Fruit fly (Drosophila melanogaster) whole organism: ENCODE results near the gene Paip2.

Experiments used
- CG8478 ChIP-seq: fragments of >200 bp; optimal IDR thresholded peaks from 2 replicates; lab custom pipeline; 2018; ENCODE audit warnings: inconsistent platforms
- Dll ChIP-seq: fragments of >200 bp; optimal IDR thresholded peaks from 2 replicates; lab custom pipeline; 2017
- EcR ChIP-seq, 2 experiments: fragments of >200 bp; optimal IDR thresholded peaks; 2 replicates each; lab custom pipeline; 2017; ENCODE audit warnings: missing biosample characterization in 2 of 2, missing genetic modification characterization in 2 of 2, missing genetic modification reagents in 2 of 2
- pan ChIP-seq: fragments of >200 bp; optimal IDR thresholded peaks from 2 replicates; lab custom pipeline; 2017
- psq ChIP-seq: fragments of >200 bp; optimal IDR thresholded peaks from 2 replicates; lab custom pipeline; 2017
- usp ChIP-seq: fragments of >200 bp; optimal IDR thresholded peaks from 2 replicates; lab custom pipeline; 2017; ENCODE audit warnings: missing biosample characterization, missing genetic modification characterization, mixed read lengths

Paip2 gene

DNA sequence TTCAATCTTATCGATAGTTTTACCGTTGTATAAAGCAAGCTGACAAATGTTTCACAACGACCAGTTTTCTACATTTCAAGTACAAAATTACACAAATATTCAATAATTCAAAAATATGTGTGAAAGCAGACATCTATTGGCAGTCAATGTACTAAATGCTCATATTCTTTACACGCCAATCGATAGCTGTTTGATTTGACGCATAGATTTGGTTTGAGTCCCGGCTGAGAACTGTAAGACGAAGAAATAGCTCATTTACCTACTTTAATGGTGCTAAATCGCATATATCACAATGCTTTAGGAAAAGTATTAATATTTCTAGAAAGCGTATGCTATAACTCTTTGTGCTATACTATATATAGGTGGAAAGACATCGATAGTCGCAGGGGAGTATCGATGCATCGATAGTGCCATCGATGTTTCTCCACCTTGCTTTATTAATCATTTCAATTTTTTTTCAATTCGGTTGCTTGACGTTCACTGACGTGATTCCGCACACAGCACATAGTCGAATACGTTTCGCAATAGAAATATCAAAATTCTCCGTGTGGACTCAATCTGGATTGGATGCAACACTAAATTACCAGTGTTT, at the start of gene Paip2:
Gene Paip2, plus strand, starts transcription at position 165 of the 592 bp plus-strand sequence.
- TF ChIP-seq psq (lab: Kevin White, UChicago) (no peak), CG8478 (no peak), Dll (lab: Kevin White, UChicago) (no peak), pan (lab: Kevin White, UChicago) (no peak), EcR (GFP tag; optimal IDR thresholded peaks at IDR 0.05; lab: Kevin White, UChicago) (no peak), usp (no peak)

DNA sequence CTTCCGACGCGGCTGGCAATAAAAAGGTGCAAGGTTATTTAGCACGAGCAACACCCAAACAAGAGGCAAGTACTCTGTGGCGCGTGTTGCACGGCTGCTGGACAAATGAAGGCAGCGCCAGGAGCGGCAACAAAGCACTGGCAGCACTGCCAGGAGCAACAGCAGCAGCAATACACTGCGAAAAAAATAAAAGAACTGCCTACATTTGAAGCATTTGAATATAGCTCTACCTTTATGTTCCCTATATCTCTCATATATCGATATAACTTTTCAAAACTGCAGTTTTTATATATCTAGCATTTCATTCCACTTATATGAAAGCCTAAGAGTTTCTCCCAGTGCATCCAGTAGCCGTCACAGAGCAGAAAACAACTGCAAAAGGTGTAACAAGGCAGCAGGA, 23.2 kb upstream of the Paip2 start:
- TF ChIP-seq CG8478 (no peak), Dll (lab: Kevin White, UChicago) (no peak), EcR (GFP tag; optimal IDR thresholded peaks at IDR 0.05; lab: Kevin White, UChicago) (no peak), usp (no peak), psq (lab: Kevin White, UChicago) (no peak), pan (lab: Kevin White, UChicago) (no peak)

DNA sequence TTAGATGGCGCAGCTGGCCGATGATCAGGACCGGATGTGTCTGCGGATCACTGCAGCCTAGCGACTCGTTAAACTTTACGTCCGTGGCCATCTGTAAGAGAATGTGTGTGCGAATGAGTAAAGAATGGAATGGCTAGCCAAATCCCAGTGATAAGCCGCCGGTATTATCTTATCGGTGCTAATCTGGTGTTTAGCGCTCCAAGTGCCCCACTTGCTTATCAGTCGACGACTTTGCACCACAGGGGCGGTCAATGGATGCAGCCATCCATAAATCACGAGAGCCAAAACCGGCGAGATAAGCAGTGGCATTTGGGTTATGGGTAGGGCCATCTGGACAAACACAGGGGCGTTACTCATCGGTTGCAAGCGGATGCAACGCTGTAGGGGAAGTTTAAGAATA, 20.4 kb upstream of the Paip2 start:
- TF ChIP-seq pan (lab: Kevin White, UChicago) (no peak), usp (no peak), CG8478 (no peak), EcR (GFP tag; optimal IDR thresholded peaks at IDR 0.05; lab: Kevin White, UChicago) (no peak), psq (lab: Kevin White, UChicago) (no peak), Dll (lab: Kevin White, UChicago) (no peak)

DNA sequence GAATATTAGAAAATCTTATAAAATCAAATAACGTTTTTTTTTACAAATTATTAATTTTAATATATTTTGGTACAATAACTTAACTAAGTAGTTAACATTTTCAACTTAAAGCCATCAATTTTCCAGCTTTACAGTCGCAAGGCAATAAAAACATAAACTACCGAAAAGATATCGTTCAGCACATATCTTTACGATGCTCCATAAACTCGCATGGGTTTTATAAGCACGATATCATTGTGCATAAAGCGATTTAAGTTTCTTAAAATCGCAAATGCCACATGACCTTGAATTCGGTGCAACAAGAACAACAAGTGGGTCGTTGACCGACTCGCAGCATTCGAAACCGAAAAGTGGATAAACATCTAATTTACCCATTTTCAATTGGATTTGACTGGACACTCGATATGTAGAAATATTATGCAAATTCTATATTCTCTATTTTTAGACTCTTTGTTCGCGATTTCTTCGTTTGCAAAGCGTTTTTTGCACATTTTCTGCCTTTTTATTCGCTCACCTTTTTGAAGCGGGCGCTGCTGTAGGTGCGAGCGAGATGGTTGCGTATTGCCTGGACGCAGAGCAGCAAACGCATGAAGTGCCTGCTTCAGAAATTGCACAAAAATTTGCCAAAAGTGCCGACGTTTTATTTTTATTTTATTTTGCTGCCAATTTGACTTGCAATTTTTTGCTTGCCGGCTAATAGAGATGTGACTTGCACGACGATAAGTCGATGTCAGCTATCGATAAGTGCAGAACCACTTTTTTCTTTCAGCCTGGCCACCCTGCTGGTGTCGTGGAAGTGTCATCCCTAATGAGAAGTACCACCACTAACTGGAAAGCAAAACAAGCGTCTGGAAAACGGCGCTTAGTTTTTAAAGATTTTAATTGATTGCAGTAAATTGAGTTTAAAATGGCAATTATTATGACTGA, 19.4 kb upstream of the Paip2 start, which contains the start of gene Spc25:
Gene Spc25, plus strand, starts transcription at position 817 of the 927 bp plus-strand sequence.
- TF ChIP-seq EcR (GFP tag; optimal IDR thresholded peaks at IDR 0.05; lab: Kevin White, UChicago) = peak; percentile 54 to 84
- no peak for TF ChIP-seq psq (lab: Kevin White, UChicago)
- TF ChIP-seq Dll (lab: Kevin White, UChicago) = no peak

DNA sequence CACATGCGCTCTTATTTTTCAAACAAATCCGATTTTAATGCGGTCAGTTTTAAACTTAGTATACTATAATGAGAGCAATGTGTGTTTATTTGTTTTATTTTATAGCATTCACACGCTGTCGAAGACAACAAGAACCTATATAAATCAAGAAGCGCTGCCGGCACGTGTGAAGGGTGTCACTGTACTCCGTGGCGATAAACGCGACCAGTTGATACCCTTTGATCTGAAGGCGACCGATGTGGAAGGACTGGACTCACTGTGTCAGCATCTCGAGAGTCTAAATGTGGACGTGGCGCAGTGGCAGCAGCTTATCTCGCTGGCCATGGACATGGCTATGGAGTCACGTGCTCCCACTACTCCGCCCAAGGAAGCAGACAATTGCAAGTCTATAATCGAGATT, 18.0 kb upstream of the Paip2 start:
- TF ChIP-seq Dll (lab: Kevin White, UChicago) (no peak), EcR (GFP tag; optimal IDR thresholded peaks at IDR 0.05; lab: Kevin White, UChicago) (no peak), psq (lab: Kevin White, UChicago) (no peak), CG8478 (no peak), pan (lab: Kevin White, UChicago) (no peak), usp (no peak)

DNA sequence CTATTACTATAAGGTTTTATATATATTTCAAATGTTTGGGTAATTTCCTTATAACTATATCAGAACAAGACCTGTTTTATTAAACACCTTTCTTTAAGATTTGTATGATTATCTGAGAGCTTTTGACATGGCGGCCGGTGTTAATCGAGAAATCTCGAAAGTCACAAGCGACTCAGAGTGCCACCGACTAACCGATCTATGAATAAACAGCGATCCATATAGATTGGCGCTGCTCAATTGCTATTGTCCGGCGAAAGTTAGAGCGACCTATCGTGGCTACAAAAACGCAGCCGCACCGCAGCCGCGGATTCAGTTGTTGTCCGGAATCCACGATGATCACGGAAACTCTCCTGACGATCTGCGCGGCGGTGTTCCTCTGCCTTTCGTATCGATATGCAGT, 17.1 kb upstream of the Paip2 start, which contains the start of gene Cyp304a1:
Gene Cyp304a1, plus strand, starts transcription at position 301 of the 400 bp plus-strand sequence.
- no peak for TF ChIP-seq psq (lab: Kevin White, UChicago)
- no peak for TF ChIP-seq usp
- no peak for TF ChIP-seq pan (lab: Kevin White, UChicago)
- no peak for TF ChIP-seq Dll (lab: Kevin White, UChicago)
- no peak for TF ChIP-seq CG8478
- TF ChIP-seq EcR (GFP tag; optimal IDR thresholded peaks at IDR 0.05; lab: Kevin White, UChicago) = no peak

DNA sequence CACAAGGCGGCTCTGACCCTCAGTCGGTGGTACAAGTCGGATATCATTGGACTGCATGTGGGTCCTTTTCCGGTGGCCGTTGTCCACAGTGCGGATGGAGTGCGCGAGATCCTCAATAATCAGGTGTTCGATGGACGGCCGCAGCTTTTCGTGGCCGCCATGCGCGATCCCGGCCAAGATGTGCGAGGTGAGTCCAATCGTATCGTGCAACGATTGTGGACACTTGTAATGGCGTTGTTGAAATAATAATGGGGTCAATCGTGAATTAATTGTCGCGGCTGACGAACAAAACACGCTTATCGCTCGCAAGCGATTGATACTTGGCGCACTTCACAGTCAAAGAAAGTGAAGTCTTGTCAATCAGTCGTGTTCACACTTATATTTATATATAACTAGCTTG, 16.5 kb upstream of the Paip2 start:
- no peak for TF ChIP-seq usp
- no peak for TF ChIP-seq Dll (lab: Kevin White, UChicago)
- no peak for TF ChIP-seq EcR (GFP tag; optimal IDR thresholded peaks at IDR 0.05; lab: Kevin White, UChicago)
- no peak for TF ChIP-seq pan (lab: Kevin White, UChicago)
- TF ChIP-seq CG8478 = no peak
- TF ChIP-seq psq (lab: Kevin White, UChicago) = no peak

DNA sequence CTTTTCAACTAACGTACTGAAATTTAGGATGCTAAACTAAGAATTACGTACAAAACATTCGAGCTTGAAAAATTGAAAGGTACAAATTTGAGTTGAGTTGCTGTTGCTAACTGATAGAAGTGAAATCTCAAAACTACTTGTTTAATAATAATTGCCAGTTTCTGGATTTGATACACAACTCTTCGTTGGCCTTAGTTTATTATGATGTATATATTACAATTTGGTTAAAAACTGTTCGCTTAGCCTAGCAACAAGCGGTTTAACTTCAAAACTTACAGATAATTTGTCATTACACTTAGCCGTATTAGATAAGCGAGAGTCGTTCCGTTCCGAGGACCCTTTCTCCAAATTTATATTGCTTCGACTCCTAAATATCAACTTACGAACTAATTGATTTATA, 13.0 kb upstream of the Paip2 start, which contains the start of the genes CG14384 and grsm:
Gene CG14384, minus strand, starts transcription at position 101 of the 400 bp plus-strand sequence.
Gene grsm, minus strand, starts transcription at position 101 of the 400 bp plus-strand sequence.
- TF ChIP-seq CG8478 (no peak), pan (lab: Kevin White, UChicago) (no peak), EcR (GFP tag; optimal IDR thresholded peaks at IDR 0.05; lab: Kevin White, UChicago) (no peak), usp (no peak), psq (lab: Kevin White, UChicago) (no peak), Dll (lab: Kevin White, UChicago) (no peak)

DNA sequence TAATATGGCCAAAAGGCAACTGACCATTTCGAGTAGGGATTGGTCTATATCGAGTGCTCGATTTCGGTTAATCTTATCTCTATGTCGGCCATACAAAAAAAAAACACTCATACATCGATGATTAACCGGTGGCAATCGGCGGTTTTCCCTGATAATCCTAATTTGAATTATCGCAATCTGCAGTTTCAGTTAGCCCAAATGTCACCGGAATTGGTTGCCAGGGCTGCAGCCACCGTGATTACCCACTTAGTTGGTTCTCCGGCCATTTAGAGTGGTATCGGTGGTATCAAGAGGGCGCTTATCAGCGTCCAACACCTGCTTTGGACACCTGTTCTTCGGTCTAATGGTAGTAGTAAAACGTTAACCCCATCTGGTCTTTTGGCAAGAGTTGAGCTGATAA, 8.5 kb upstream of the Paip2 start:
- no peak for TF ChIP-seq pan (lab: Kevin White, UChicago)
- TF ChIP-seq CG8478 = no peak
- no peak for TF ChIP-seq usp
- no peak for TF ChIP-seq psq (lab: Kevin White, UChicago)
- TF ChIP-seq Dll (lab: Kevin White, UChicago) = no peak
- no peak for TF ChIP-seq EcR (GFP tag; optimal IDR thresholded peaks at IDR 0.05; lab: Kevin White, UChicago)

DNA sequence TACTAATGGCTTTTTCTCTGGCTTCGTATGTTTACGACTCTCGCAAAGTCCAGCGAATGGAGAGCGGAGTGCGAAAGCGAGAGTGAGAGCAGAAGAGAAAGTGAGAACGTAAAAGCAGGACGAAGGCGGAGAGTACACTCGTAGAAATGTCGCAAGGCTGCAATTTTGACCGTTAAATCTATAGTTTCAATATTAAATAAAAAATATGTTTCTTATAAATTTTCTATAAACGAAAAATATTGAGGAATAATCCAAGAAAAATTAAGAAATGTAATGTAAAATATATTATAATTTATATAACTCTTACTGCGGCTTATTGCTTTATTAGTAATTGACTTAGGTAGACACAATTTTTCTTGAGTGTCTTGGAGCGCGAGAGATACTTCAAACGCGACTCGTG, 6.1 kb upstream of the Paip2 start:
- TF ChIP-seq CG8478 = no peak

DNA sequence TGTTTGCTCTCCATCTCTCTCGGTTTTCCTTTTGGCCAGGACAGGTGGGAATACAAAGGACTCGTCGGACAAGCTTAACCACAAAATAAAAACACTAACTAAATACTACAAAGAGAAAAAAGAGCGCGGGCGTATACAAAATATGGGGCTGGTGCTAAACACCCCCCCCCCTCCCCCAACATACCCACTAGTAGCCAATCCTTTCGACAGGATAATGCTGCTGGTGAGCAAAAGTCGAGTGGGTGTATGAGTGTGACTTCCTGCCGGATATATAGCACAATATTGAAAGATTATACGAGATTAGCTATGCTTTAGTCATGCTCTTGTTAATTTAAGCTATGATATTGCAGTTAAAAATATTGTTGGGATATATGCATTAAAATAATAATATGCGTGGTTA, 5.4 kb upstream of the Paip2 start:
- no peak for TF ChIP-seq pan (lab: Kevin White, UChicago)
- TF ChIP-seq psq (lab: Kevin White, UChicago) = no peak
- no peak for TF ChIP-seq usp
- no peak for TF ChIP-seq EcR (GFP tag; optimal IDR thresholded peaks at IDR 0.05; lab: Kevin White, UChicago)
- no peak for TF ChIP-seq Dll (lab: Kevin White, UChicago)
- no peak for TF ChIP-seq CG8478
